Worm (Caenorhabditis elegans) whole organism, L3 larva: ENCODE results near the gene Y19D2B.2.

ENCODE experiments used
- R02D3.7 ChIP-seq: fragments of 150-350 bp; optimal IDR thresholded peaks from 2 replicates; lab custom pipeline; 2014; ENCODE audit warnings: missing biosample characterization, missing genetic modification characterization
- elt-1 ChIP-seq: fragments of 150-350 bp; optimal IDR thresholded peaks from 2 replicates; lab custom pipeline; 2014; ENCODE audit warnings: missing biosample characterization, missing genetic modification characterization
- fos-1 ChIP-seq: fragments of 150-350 bp; optimal IDR thresholded peaks from 2 replicates; lab custom pipeline; 2014; ENCODE audit warnings: missing biosample characterization, missing genetic modification characterization
- lin-15B ChIP-seq: fragments of 150-350 bp; optimal IDR thresholded peaks from 2 replicates; lab custom pipeline; 2014; ENCODE audit warnings: missing biosample characterization, missing genetic modification characterization
- lin-39 ChIP-seq: fragments of 150-350 bp; optimal IDR thresholded peaks from 2 replicates; lab custom pipeline; 2018; ENCODE audit warnings: missing biosample characterization, missing genetic modification reagents, missing genetic modification characterization
- mdl-1 ChIP-seq: fragments of 150-350 bp; optimal IDR thresholded peaks from 2 replicates; lab custom pipeline; 2014; ENCODE audit warnings: missing biosample characterization, missing genetic modification characterization
- nhr-11 ChIP-seq: fragments of 150-350 bp; optimal IDR thresholded peaks from 2 replicates; lab custom pipeline; 2014; ENCODE audit warnings: missing biosample characterization, missing genetic modification characterization
- nhr-12 ChIP-seq: fragments of 150-350 bp; optimal IDR thresholded peaks from 2 replicates; lab custom pipeline; 2014; ENCODE audit warnings: missing biosample characterization, missing genetic modification characterization
- nhr-28 ChIP-seq: fragments of 150-350 bp; optimal IDR thresholded peaks from 2 replicates; lab custom pipeline; 2014; ENCODE audit warnings: missing biosample characterization, missing genetic modification characterization
- nhr-76 ChIP-seq: fragments of 150-350 bp; sonication (generic microtip); optimal IDR thresholded peaks from 5 replicates; lab custom pipeline; 2014; ENCODE audit warnings: missing biosample characterization, missing genetic modification characterization
- nhr-77 ChIP-seq: fragments of 150-350 bp; optimal IDR thresholded peaks from 2 replicates; lab custom pipeline; 2014; ENCODE audit warnings: missing biosample characterization, missing genetic modification characterization
- unc-62 ChIP-seq: fragments of 150-350 bp; sonication (generic microtip); optimal IDR thresholded peaks from 4 replicates; lab custom pipeline; 2014; ENCODE audit warnings: missing biosample characterization, missing genetic modification reagents, missing genetic modification characterization
- zag-1 ChIP-seq: fragments of 150-350 bp; optimal IDR thresholded peaks from 2 replicates; lab custom pipeline; 2014; ENCODE audit warnings: missing biosample characterization, missing genetic modification characterization
- ztf-11 ChIP-seq: fragments of 150-350 bp; optimal IDR thresholded peaks from 2 replicates; lab custom pipeline; 2014; ENCODE audit warnings: missing biosample characterization, missing genetic modification characterization

- TF ChIP-seq nhr-76 = no peak
- no peak for TF ChIP-seq lin-15B
- TF ChIP-seq lin-39 = no peak
- no peak for TF ChIP-seq nhr-11 (tag; lab: Kevin White, UChicago)
- TF ChIP-seq nhr-12 (tag; lab: Kevin White, UChicago) = no peak
- no peak for TF ChIP-seq R02D3.7 (tag; lab: Kevin White, UChicago)
- no peak for TF ChIP-seq nhr-77 (tag; lab: Kevin White, UChicago)
- TF ChIP-seq elt-1 (tag; lab: Kevin White, UChicago) = no peak
- no peak for TF ChIP-seq zag-1 (tag; lab: Kevin White, UChicago)
- TF ChIP-seq unc-62 (GFP tag; lab: Kevin White, UChicago) = no peak
- TF ChIP-seq fos-1 (tag; lab: Kevin White, UChicago) = no peak
- no peak for TF ChIP-seq ztf-11 (tag; lab: Kevin White, UChicago)
- TF ChIP-seq mdl-1 = no peak
- TF ChIP-seq nhr-28 = no peak
Measured at ce11 chrII:10912995-10913394, 11.1 kb upstream of the Y19D2B.2 start.
